Fruit fly (Drosophila melanogaster) whole organism, embryonic: ENCODE data around the gene WASp.

Source experiments
- Abd-B ChIP-seq: fragments of 200-800 bp; sonication (Bioruptor generic); optimal IDR thresholded peaks from 2 replicates; lab custom pipeline; 2018; ENCODE audit warnings: missing biosample characterization, mild to moderate bottlenecking, missing genetic modification characterization, moderate library complexity
- Ada2b ChIP-seq: fragments of 200-800 bp; sonication (Bioruptor generic); IDR thresholded peaks from 2 replicates; pipeline ENCODE4 v1.3.6; 2022; ENCODE audit warnings: missing biosample characterization, missing genetic modification characterization
- Atf-2 ChIP-seq: fragments of 200-800 bp; sonication (Bioruptor generic); optimal IDR thresholded peaks from 2 replicates; lab custom pipeline; 2016; ENCODE audit warnings: missing biosample characterization, missing genetic modification characterization
- CG10321 ChIP-seq: fragments of 200-800 bp; sonication (Bioruptor generic); IDR thresholded peaks from 2 replicates; pipeline ENCODE4 v1.3.6; 2022; ENCODE audit warnings: missing biosample characterization, missing genetic modification characterization
- CG10462 ChIP-seq: fragments of 200-800 bp; sonication (Bioruptor generic); optimal IDR thresholded peaks from 2 replicates; lab custom pipeline; 2016; ENCODE audit warnings: missing biosample characterization, missing genetic modification characterization
- CG10565 ChIP-seq: fragments of 200-800 bp; sonication (Bioruptor generic); optimal IDR thresholded peaks from 3 replicates; lab custom pipeline; 2016; ENCODE audit warnings: missing biosample characterization, mild to moderate bottlenecking, missing genetic modification characterization
- CG10654 ChIP-seq: fragments of 200-800 bp; sonication (Bioruptor generic); optimal IDR thresholded peaks from 2 replicates; lab custom pipeline; 2016; ENCODE audit warnings: missing biosample characterization, missing genetic modification characterization
- CG10979 ChIP-seq: fragments of 200-800 bp; sonication (Bioruptor generic); optimal IDR thresholded peaks from 2 replicates; lab custom pipeline; 2018; ENCODE audit warnings: missing biosample characterization, mild to moderate bottlenecking, missing genetic modification characterization, moderate library complexity
- CG11398 ChIP-seq: fragments of 200-800 bp; sonication (Bioruptor generic); optimal IDR thresholded peaks from 2 replicates; lab custom pipeline; 2016; ENCODE audit warnings: missing biosample characterization, missing genetic modification characterization
- CG12942 ChIP-seq: fragments of 200-800 bp; sonication (Bioruptor generic); optimal IDR thresholded peaks from 3 replicates; lab custom pipeline; 2016; ENCODE audit warnings: missing biosample characterization, missing genetic modification characterization
- CG14441 ChIP-seq: fragments of 200-800 bp; sonication (Bioruptor generic); IDR thresholded peaks from 2 replicates; pipeline ENCODE4 v1.3.6; 2022; ENCODE audit warnings: missing biosample characterization, missing genetic modification characterization
- CG31224 ChIP-seq: fragments of 200-800 bp; sonication (Bioruptor generic); IDR thresholded peaks from 2 replicates; pipeline ENCODE4 v1.3.6; 2022; ENCODE audit warnings: missing biosample characterization, missing genetic modification characterization
- CG32532 ChIP-seq: fragments of 200-800 bp; sonication (Bioruptor generic); IDR thresholded peaks from 2 replicates; pipeline ENCODE4 v1.3.6; 2022; ENCODE audit warnings: missing biosample characterization, missing genetic modification characterization
- CG6272 ChIP-seq: fragments of 200-800 bp; sonication (Bioruptor generic); IDR thresholded peaks from 2 replicates; pipeline ENCODE4 v1.3.6; 2022; ENCODE audit warnings: missing biosample characterization, missing genetic modification characterization
- CG7556 ChIP-seq: fragments of 200-800 bp; sonication (Bioruptor generic); optimal IDR thresholded peaks from 2 replicates; lab custom pipeline; 2017; ENCODE audit warnings: missing biosample characterization, mild to moderate bottlenecking, missing genetic modification characterization
- CG7786 ChIP-seq: fragments of 200-800 bp; sonication (Bioruptor generic); optimal IDR thresholded peaks from 2 replicates; lab custom pipeline; 2016; ENCODE audit warnings: missing biosample characterization, missing genetic modification characterization
- CG8388 ChIP-seq: fragments of 200-800 bp; sonication (Bioruptor generic); optimal IDR thresholded peaks from 2 replicates; lab custom pipeline; 2019; ENCODE audit warnings: missing biosample characterization, mild to moderate bottlenecking, missing genetic modification characterization, moderate library complexity
- CG8944 ChIP-seq: fragments of 200-800 bp; sonication (Bioruptor generic); optimal IDR thresholded peaks from 3 replicates; lab custom pipeline; 2016; ENCODE audit warnings: missing biosample characterization, missing genetic modification characterization
- CG9215 ChIP-seq: fragments of 200-800 bp; sonication (Bioruptor generic); IDR thresholded peaks from 2 replicates; pipeline ENCODE4 v1.3.6; 2022; ENCODE audit warnings: missing biosample characterization, missing genetic modification characterization
- CG9932 ChIP-seq: fragments of 200-800 bp; sonication (Bioruptor generic); IDR thresholded peaks from 2 replicates; pipeline ENCODE4 v1.3.6; 2022; ENCODE audit warnings: missing biosample characterization, missing genetic modification characterization
- Dfd ChIP-seq, 2 experiments: fragments of >200 bp; optimal IDR thresholded peaks; 2 replicates each; lab custom pipeline; 2017; ENCODE audit warnings: missing biosample characterization in 2 of 2, missing genetic modification characterization in 2 of 2
- Dip2 ChIP-seq: fragments of 200-800 bp; sonication (Bioruptor generic); IDR thresholded peaks from 2 replicates; pipeline ENCODE4 v1.3.6; 2022; ENCODE audit warnings: missing biosample characterization, missing genetic modification characterization
- Dll ChIP-seq: fragments of 200-800 bp; sonication (Bioruptor generic); IDR thresholded peaks from 4 replicates; pipeline ENCODE4 v1.3.6; 2022; ENCODE audit warnings: missing biosample characterization, missing genetic modification characterization; ENCODE audit not compliant: partially characterized antibody
- E2f2 ChIP-seq: fragments of 200-800 bp; sonication (Bioruptor generic); IDR thresholded peaks from 2 replicates; pipeline ENCODE4 v1.3.6; 2022; ENCODE audit warnings: missing biosample characterization, missing genetic modification characterization
- HLH3B ChIP-seq: fragments of 200-800 bp; sonication (Bioruptor generic); IDR thresholded peaks from 2 replicates; pipeline ENCODE4 v1.3.6; 2022; ENCODE audit warnings: missing biosample characterization, missing genetic modification characterization
- Hsf ChIP-seq: fragments of 200-800 bp; sonication (Bioruptor generic); optimal IDR thresholded peaks from 3 replicates; lab custom pipeline; 2016; ENCODE audit warnings: missing biosample characterization, missing genetic modification characterization
- Lim3 ChIP-seq: fragments of 200-800 bp; sonication (Bioruptor generic); IDR thresholded peaks from 2 replicates; pipeline ENCODE4 v1.3.6; 2022; ENCODE audit warnings: missing biosample characterization, missing genetic modification characterization
- Meics ChIP-seq: fragments of 200-800 bp; sonication (Bioruptor generic); optimal IDR thresholded peaks from 2 replicates; lab custom pipeline; 2017; ENCODE audit warnings: missing biosample characterization, mild to moderate bottlenecking, missing genetic modification characterization
- Mes4 ChIP-seq: fragments of 200-800 bp; sonication (Bioruptor generic); optimal IDR thresholded peaks from 2 replicates; lab custom pipeline; 2016; ENCODE audit warnings: missing biosample characterization, missing genetic modification characterization
- Neu2 ChIP-seq: fragments of 200-800 bp; sonication (Bioruptor generic); optimal IDR thresholded peaks from 3 replicates; lab custom pipeline; 2016; ENCODE audit warnings: missing biosample characterization, missing genetic modification characterization, borderline replicate concordance
- Oaz ChIP-seq: fragments of 200-800 bp; sonication (Bioruptor generic); IDR thresholded peaks from 2 replicates; pipeline ENCODE4 v1.3.6; 2022; ENCODE audit warnings: missing biosample characterization, missing genetic modification characterization
- Sox102F ChIP-seq: fragments of 200-800 bp; sonication (Bioruptor generic); optimal IDR thresholded peaks from 2 replicates; lab custom pipeline; 2018; ENCODE audit warnings: missing biosample characterization, mild to moderate bottlenecking, missing genetic modification characterization, moderate library complexity
- ac ChIP-seq: fragments of 200-800 bp; sonication (Bioruptor generic); optimal IDR thresholded peaks from 3 replicates; lab custom pipeline; 2017; ENCODE audit warnings: missing biosample characterization, mild to moderate bottlenecking, missing genetic modification characterization
- az2 ChIP-seq: fragments of 200-800 bp; sonication (Bioruptor generic); optimal IDR thresholded peaks from 3 replicates; lab custom pipeline; 2016; ENCODE audit warnings: missing biosample characterization, missing genetic modification characterization
- bsh ChIP-seq, 2 experiments: fragments of 200-800 bp; sonication (Bioruptor generic); optimal IDR thresholded peaks; 2 replicates each; lab custom pipeline; 2017 to 2018; ENCODE audit warnings: mild to moderate bottlenecking in 2 of 2, missing biosample characterization in 2 of 2, missing genetic modification characterization in 2 of 2, moderate library complexity in 1 of 2
- da ChIP-seq: fragments of 200-800 bp; sonication (Bioruptor generic); optimal IDR thresholded peaks from 2 replicates; lab custom pipeline; 2016; ENCODE audit warnings: missing biosample characterization, missing genetic modification characterization
- ftz-f1 ChIP-seq: fragments of 200-800 bp; sonication (Bioruptor generic); optimal IDR thresholded peaks from 2 replicates; lab custom pipeline; 2016; ENCODE audit warnings: missing biosample characterization, missing genetic modification characterization
- gsb-n ChIP-seq: fragments of 200-800 bp; sonication (Bioruptor generic); optimal IDR thresholded peaks from 3 replicates; lab custom pipeline; 2018; ENCODE audit warnings: missing biosample characterization, mild to moderate bottlenecking, missing genetic modification characterization
- jing ChIP-seq: fragments of 200-800 bp; sonication (Bioruptor generic); optimal IDR thresholded peaks from 2 replicates; lab custom pipeline; 2018; ENCODE audit warnings: missing biosample characterization, mild to moderate bottlenecking, missing genetic modification characterization
- jumu ChIP-seq: fragments of 200-800 bp; sonication (Bioruptor generic); optimal IDR thresholded peaks from 3 replicates; lab custom pipeline; 2016; ENCODE audit warnings: missing biosample characterization, missing genetic modification characterization
- kah ChIP-seq: fragments of 200-800 bp; sonication (Bioruptor generic); optimal IDR thresholded peaks from 2 replicates; lab custom pipeline; 2018; ENCODE audit warnings: missing biosample characterization, mild to moderate bottlenecking, missing genetic modification characterization
- kni ChIP-seq: fragments of 200-800 bp; sonication (Bioruptor generic); optimal IDR thresholded peaks from 3 replicates; lab custom pipeline; 2017; ENCODE audit warnings: mild to moderate bottlenecking, missing biosample characterization, missing genetic modification reagents, missing genetic modification characterization
- lab ChIP-seq: fragments of 200-800 bp; sonication (Bioruptor generic); optimal IDR thresholded peaks from 3 replicates; lab custom pipeline; 2017; ENCODE audit warnings: missing biosample characterization, missing genetic modification characterization, mild to moderate bottlenecking, moderate library complexity, missing genetic modification reagents
- odd ChIP-seq: fragments of 200-800 bp; sonication (Bioruptor generic); optimal IDR thresholded peaks from 2 replicates; lab custom pipeline; 2017; ENCODE audit warnings: missing biosample characterization, mild to moderate bottlenecking, missing genetic modification characterization
- pho ChIP-seq: fragments of 200-800 bp; sonication (Bioruptor generic); optimal IDR thresholded peaks from 2 replicates; lab custom pipeline; 2016; ENCODE audit warnings: missing biosample characterization, missing genetic modification characterization
- ro ChIP-seq: fragments of 200-800 bp; sonication (Bioruptor generic); IDR thresholded peaks from 2 replicates; pipeline ENCODE4 v1.3.6; 2022; ENCODE audit warnings: missing biosample characterization, missing genetic modification characterization
- ttk ChIP-seq: fragments of 200-800 bp; sonication (Bioruptor generic); IDR thresholded peaks from 2 replicates; pipeline ENCODE4 v2.1.2; 2022; ENCODE audit warnings: missing biosample characterization, missing genetic modification characterization
- wor ChIP-seq: fragments of 200-800 bp; sonication (Bioruptor generic); IDR thresholded peaks from 2 replicates; pipeline ENCODE4 v1.3.6; 2022; ENCODE audit warnings: missing biosample characterization, missing genetic modification characterization
- zf30C ChIP-seq: fragments of 200-800 bp; sonication (Bioruptor generic); optimal IDR thresholded peaks from 3 replicates; lab custom pipeline; 2018; ENCODE audit warnings: missing biosample characterization, mild to moderate bottlenecking, missing genetic modification characterization
- zfh2 ChIP-seq: fragments of 200-800 bp; sonication (Bioruptor generic); optimal IDR thresholded peaks from 2 replicates; lab custom pipeline; 2016; ENCODE audit warnings: missing biosample characterization, missing genetic modification characterization

The WASp gene

DNA sequence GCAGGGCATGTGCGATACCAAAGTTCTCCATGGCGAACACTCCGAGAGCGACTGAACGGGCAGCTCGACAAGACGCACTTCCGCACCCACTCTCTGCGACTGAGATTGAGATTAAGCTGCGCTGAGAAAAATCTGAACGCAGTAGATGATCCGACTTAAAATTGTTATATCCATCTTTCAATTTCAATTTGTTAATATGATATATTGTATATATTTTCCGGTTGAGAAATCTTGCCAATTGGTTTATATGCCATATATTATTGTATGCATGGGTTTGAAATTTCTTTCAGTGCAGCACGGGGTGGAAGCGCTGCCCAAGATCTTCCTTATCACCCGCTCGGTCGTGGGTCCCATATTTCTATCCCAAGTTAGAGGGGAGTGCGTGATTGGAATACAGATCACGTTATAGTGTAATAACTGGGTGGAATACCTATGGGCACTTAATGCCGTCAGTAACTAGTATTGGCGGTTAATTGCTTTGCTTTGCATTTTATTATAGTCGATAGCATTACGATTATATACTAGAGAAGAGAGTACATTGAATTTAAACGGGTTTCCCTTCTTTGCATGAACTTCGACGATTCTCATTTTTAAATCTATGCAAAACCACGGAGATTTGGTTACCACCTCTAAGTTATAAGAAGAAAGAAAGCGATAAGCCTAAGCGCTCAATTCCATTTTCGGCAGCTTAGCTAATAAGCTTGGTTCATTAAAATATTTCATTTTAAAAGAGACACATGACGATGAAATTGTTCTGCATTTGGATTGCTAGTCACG lies 48.4 kb upstream of the WASp start, which contains the start of the genes Nepl19 and Nepl20 (continued):
- TF ChIP-seq Abd-B (GFP tag; lab: Kevin White, UChicago) (peak; percentile 49), CG10979 (peak; percentile 80), CG8388 (GFP tag; lab: Kevin White, UChicago) (peak; percentile 76), CG14441 (GFP tag; lab: Robert Waterston, UW) (peak; percentile 79), CG12942 (GFP tag; lab: Kevin White, UChicago) (peak; percentile 58), da (GFP tag; lab: Kevin White, UChicago) (no peak), Hsf (GFP tag; lab: Kevin White, UChicago) (peak; percentile 72), kah (GFP tag; lab: Kevin White, UChicago) (peak; percentile 49), CG10321 (GFP tag; lab: Robert Waterston, UW) (no peak), ac (peak; percentile 2), jumu (GFP tag; lab: Kevin White, UChicago) (peak; percentile 34), Neu2 (GFP tag; lab: Kevin White, UChicago) (no peak), lab (GFP tag; lab: Kevin White, UChicago) (peak; percentile 93), CG10654 (peak; percentile 68), CG9215 (peak; percentile 69), CG11398 (GFP tag; lab: Kevin White, UChicago) (no peak), E2f2 (GFP tag; lab: Robert Waterston, UW) (peak; percentile 60), CG7786 (GFP tag; lab: Kevin White, UChicago) (peak; percentile 43), Dll (0 out of 4 replicates have a peak, but pooled peaks have one; percentile 43), az2 (GFP tag; lab: Kevin White, UChicago) (peak; percentile 75), Atf-2 (peak; percentile 42), CG10565 (GFP tag; lab: Kevin White, UChicago) (no peak), Dip2 (GFP tag; lab: Robert Waterston, UW) (no peak), Sox102F (peak; percentile 79), Meics (GFP tag; lab: Kevin White, UChicago) (peak; percentile 86), bsh (GFP tag; optimal IDR thresholded peaks at IDR 0.05; lab: Kevin White, UChicago) (peak in 1 of 2 experiments; percentile 85), zf30C (GFP tag; lab: Kevin White, UChicago) (peak; percentile 61), CG6272 (peak; percentile 77), CG10462 (GFP tag; lab: Kevin White, UChicago) (peak; percentile 55), HLH3B (peak; percentile 79), wor (peak; percentile 56), ro (GFP tag; lab: Robert Waterston, UW) (no peak), Oaz (peak; percentile 36; the same call in 1 of the 2 replicates), kni (GFP tag; lab: Kevin White, UChicago) (no peak), CG32532 (GFP tag; lab: Robert Waterston, UW) (peak; percentile 88), CG9932 (GFP tag; lab: Robert Waterston, UW) (peak; percentile 58), pho (peak; percentile 34), Ada2b (GFP tag; lab: Robert Waterston, UW) (peak; percentile 77), gsb-n (tag; lab: Kevin White, UChicago) (peak; percentile 66), zfh2 (GFP tag; lab: Kevin White, UChicago) (peak; percentile 44), odd (GFP tag; lab: Kevin White, UChicago) (peak; percentile 41), Mes4 (peak; percentile 15), CG7556 (GFP tag; lab: Kevin White, UChicago) (peak; percentile 83), Lim3 (GFP tag; lab: Robert Waterston, UW) (no peak; the same call in 1 of the 2 replicates), CG31224 (peak; percentile 60), Dfd (GFP tag; optimal IDR thresholded peaks at IDR 0.05; lab: Kevin White, UChicago) (no peak), ttk (GFP tag; lab: Robert Waterston, UW) (peak; percentile 73), jing (peak; percentile 52), CG8944 (GFP tag; lab: Kevin White, UChicago) (peak; percentile 14), ftz-f1 (GFP tag; lab: Kevin White, UChicago) (peak; percentile 6)
